Fruit fly (Drosophila melanogaster) whole organism, embryonic: ENCODE results near the gene CG15368.

ENCODE experiments used
- Adf1 ChIP-seq: fragments of 200-800 bp; sonication (Bioruptor generic); IDR thresholded peaks from 2 replicates; pipeline ENCODE4 v1.3.6; 2022; ENCODE audit warnings: missing biosample characterization, missing genetic modification characterization
- BEAF-32 ChIP-seq: fragments of 200-800 bp; sonication (Bioruptor generic); optimal IDR thresholded peaks from 3 replicates; lab custom pipeline; 2017; ENCODE audit warnings: missing biosample characterization, missing genetic modification characterization, mild to moderate bottlenecking, moderate library complexity, missing genetic modification reagents
- CG12659 ChIP-seq: fragments of 200-800 bp; sonication (Bioruptor generic); optimal IDR thresholded peaks from 3 replicates; lab custom pipeline; 2017; ENCODE audit warnings: mild to moderate bottlenecking, missing biosample characterization, missing genetic modification reagents, missing genetic modification characterization
- CG12744 ChIP-seq: fragments of 200-800 bp; sonication (Bioruptor generic); optimal IDR thresholded peaks from 2 replicates; lab custom pipeline; 2016; ENCODE audit warnings: missing biosample characterization, missing genetic modification characterization
- CG14710 ChIP-seq: fragments of 200-800 bp; sonication (Bioruptor generic); optimal IDR thresholded peaks from 3 replicates; lab custom pipeline; 2019; ENCODE audit warnings: missing biosample characterization, mild to moderate bottlenecking, missing genetic modification characterization, moderate library complexity
- CG17359 ChIP-seq: fragments of 200-800 bp; sonication (Bioruptor generic); optimal IDR thresholded peaks from 3 replicates; lab custom pipeline; 2018; ENCODE audit warnings: missing biosample characterization, mild to moderate bottlenecking, missing genetic modification characterization, moderate library complexity
- CG2116 ChIP-seq: fragments of 200-800 bp; sonication (Bioruptor generic); optimal IDR thresholded peaks from 3 replicates; lab custom pipeline; 2018; ENCODE audit warnings: missing biosample characterization, mild to moderate bottlenecking, missing genetic modification characterization
- CG30020 ChIP-seq: fragments of 200-800 bp; optimal IDR thresholded peaks from 2 replicates; lab custom pipeline; 2019; ENCODE audit warnings: missing biosample characterization, mild to moderate bottlenecking, missing genetic modification characterization, moderate library complexity
- CG34422 ChIP-seq: fragments of 200-800 bp; sonication (Bioruptor generic); IDR thresholded peaks from 3 replicates; pipeline ENCODE4 v1.3.6; 2022; ENCODE audit warnings: missing biosample characterization, missing genetic modification characterization
- CG4360 ChIP-seq: fragments of 200-800 bp; sonication (Bioruptor generic); IDR thresholded peaks from 2 replicates; pipeline ENCODE4 v1.3.6; 2022; ENCODE audit warnings: missing biosample characterization, missing genetic modification characterization
- CG6683 ChIP-seq: fragments of 200-800 bp; sonication (Bioruptor generic); optimal IDR thresholded peaks from 2 replicates; lab custom pipeline; 2017; ENCODE audit warnings: missing biosample characterization, mild to moderate bottlenecking, missing genetic modification characterization, missing genetic modification reagents
- CG8478 ChIP-seq: fragments of >200 bp; optimal IDR thresholded peaks from 2 replicates; lab custom pipeline; 2018
- CG8944 ChIP-seq: fragments of 200-800 bp; sonication (Bioruptor generic); optimal IDR thresholded peaks from 3 replicates; lab custom pipeline; 2016; ENCODE audit warnings: missing biosample characterization, missing genetic modification characterization
- CG9797 ChIP-seq: fragments of 200-800 bp; sonication (Bioruptor generic); optimal IDR thresholded peaks from 3 replicates; lab custom pipeline; 2018; ENCODE audit warnings: missing biosample characterization, mild to moderate bottlenecking, missing genetic modification characterization
- CoRest ChIP-seq: fragments of 200-800 bp; sonication (Bioruptor generic); optimal IDR thresholded peaks from 3 replicates; lab custom pipeline; 2018; ENCODE audit warnings: missing biosample characterization, mild to moderate bottlenecking, missing genetic modification characterization, moderate library complexity
- Elba2 ChIP-seq: fragments of 200-800 bp; sonication (Bioruptor generic); optimal IDR thresholded peaks from 3 replicates; lab custom pipeline; 2016; ENCODE audit warnings: missing biosample characterization, missing genetic modification characterization
- Ets97D ChIP-seq: fragments of 200-800 bp; sonication (Bioruptor generic); optimal IDR thresholded peaks from 3 replicates; lab custom pipeline; 2016; ENCODE audit warnings: missing biosample characterization, missing genetic modification characterization
- Lhr ChIP-seq: fragments of 200-800 bp; sonication (Bioruptor generic); optimal IDR thresholded peaks from 3 replicates; lab custom pipeline; 2017; ENCODE audit warnings: mild to moderate bottlenecking, missing biosample characterization, missing genetic modification reagents, missing genetic modification characterization
- MBD-R2 ChIP-seq: fragments of 200-800 bp; sonication (Bioruptor generic); IDR thresholded peaks from 2 replicates; pipeline ENCODE4 v1.3.6; 2022; ENCODE audit warnings: missing biosample characterization, missing genetic modification characterization
- Med ChIP-seq: fragments of 200-800 bp; sonication (Bioruptor generic); peaks from one replicate; lab custom pipeline; 2016; ENCODE audit warnings: missing biosample characterization, missing genetic modification characterization, mild to moderate bottlenecking, inconsistent platforms, moderate library complexity
- Nf-YC ChIP-seq: fragments of 200-800 bp; optimal IDR thresholded peaks from 3 replicates; lab custom pipeline; 2019; ENCODE audit warnings: missing biosample characterization, mild to moderate bottlenecking, missing genetic modification characterization, moderate library complexity
- Pdp1 ChIP-seq, 2 experiments: fragments of 200-800 bp; sonication (Bioruptor generic); optimal IDR thresholded peaks; 3 replicates each; lab custom pipeline; 2016; ENCODE audit warnings: missing biosample characterization in 2 of 2, missing genetic modification characterization in 2 of 2, mild to moderate bottlenecking in 1 of 2, moderate library complexity in 1 of 2
- Scr ChIP-seq: fragments of 200-800 bp; sonication (Bioruptor generic); IDR thresholded peaks from 2 replicates; pipeline ENCODE4 v1.3.6; 2022; ENCODE audit warnings: missing biosample characterization, missing genetic modification characterization; ENCODE audit not compliant: partially characterized antibody
- Sry-δ ChIP-seq: fragments of 200-800 bp; sonication (Bioruptor generic); optimal IDR thresholded peaks from 2 replicates; lab custom pipeline; 2016; ENCODE audit warnings: missing biosample characterization, missing genetic modification characterization
- Tbp ChIP-seq: fragments of >200 bp; optimal IDR thresholded peaks from 2 replicates; lab custom pipeline; 2018; ENCODE audit warnings: missing biosample characterization, missing genetic modification characterization
- crol ChIP-seq: fragments of 200-800 bp; sonication (Bioruptor generic); IDR thresholded peaks from 2 replicates; pipeline ENCODE4 v1.3.6; 2022; ENCODE audit warnings: missing biosample characterization, missing genetic modification characterization
- ems ChIP-seq: fragments of 200-800 bp; sonication (Bioruptor generic); optimal IDR thresholded peaks from 3 replicates; lab custom pipeline; 2016; ENCODE audit warnings: missing biosample characterization, missing genetic modification characterization
- gfzf ChIP-seq: fragments of 200-800 bp; sonication (Bioruptor generic); optimal IDR thresholded peaks from 2 replicates; lab custom pipeline; 2016; ENCODE audit warnings: missing biosample characterization, mild to moderate bottlenecking, missing genetic modification characterization, moderate library complexity
- nerfin-1 ChIP-seq: fragments of 200-800 bp; sonication (Bioruptor generic); optimal IDR thresholded peaks from 3 replicates; lab custom pipeline; 2019; ENCODE audit warnings: missing biosample characterization, mild to moderate bottlenecking, missing genetic modification characterization, moderate library complexity
- nmo ChIP-seq: fragments of 200-800 bp; sonication (Bioruptor generic); optimal IDR thresholded peaks from 2 replicates; lab custom pipeline; 2018; ENCODE audit warnings: missing biosample characterization, mild to moderate bottlenecking, missing genetic modification characterization, moderate library complexity
- pzg ChIP-seq: fragments of 200-800 bp; sonication (Bioruptor generic); optimal IDR thresholded peaks from 3 replicates; lab custom pipeline; 2018; ENCODE audit warnings: missing biosample characterization, mild to moderate bottlenecking, missing genetic modification characterization, moderate library complexity
- rib ChIP-seq: fragments of 200-800 bp; sonication (Bioruptor generic); IDR thresholded peaks from 2 replicates; pipeline ENCODE4 v1.3.6; 2022; ENCODE audit warnings: missing biosample characterization, missing genetic modification characterization
- sc ChIP-seq, 3 experiments: fragments of >200 bp in 2 of 3; fragments of 200-800 bp in 1 of 3; sonication (Bioruptor generic) in 1 of 3; optimal IDR thresholded peaks; 2 replicates in 2 of 3; 3 replicates in 1 of 3; lab custom pipeline; 2017; ENCODE audit warnings: mild to moderate bottlenecking in 1 of 3, missing biosample characterization in 1 of 3, missing genetic modification characterization in 1 of 3, missing genetic modification reagents in 1 of 3
- sd ChIP-seq: fragments of 200-800 bp; sonication (Bioruptor generic); optimal IDR thresholded peaks from 3 replicates; lab custom pipeline; 2018; ENCODE audit warnings: missing biosample characterization, mild to moderate bottlenecking, missing genetic modification characterization, moderate library complexity
- sens ChIP-seq: fragments of 200-800 bp; sonication (Bioruptor generic); peaks from one replicate; lab custom pipeline; 2016; ENCODE audit warnings: missing biosample characterization, missing genetic modification characterization
- sna ChIP-seq: fragments of 200-800 bp; sonication (Bioruptor generic); IDR thresholded peaks from 2 replicates; pipeline ENCODE4 v1.3.6; 2022; ENCODE audit warnings: missing biosample characterization, missing genetic modification characterization; ENCODE audit not compliant: partially characterized antibody
- sqz ChIP-seq: fragments of 200-800 bp; sonication (Bioruptor generic); optimal IDR thresholded peaks from 3 replicates; lab custom pipeline; 2018; ENCODE audit warnings: missing biosample characterization, mild to moderate bottlenecking, missing genetic modification characterization
- sug ChIP-seq: fragments of 200-800 bp; optimal IDR thresholded peaks from 2 replicates; lab custom pipeline; 2019; ENCODE audit warnings: missing biosample characterization, mild to moderate bottlenecking, missing genetic modification characterization, moderate library complexity
- trem ChIP-seq: fragments of 200-800 bp; optimal IDR thresholded peaks from 3 replicates; lab custom pipeline; 2019; ENCODE audit warnings: missing biosample characterization, mild to moderate bottlenecking, missing genetic modification characterization, moderate library complexity

CG15368 gene

dm6 chrX:9247171-9247783 lies 31.7 kb downstream of the CG15368 start, which contains the start of the genes amx and Dsor1 (continued):
- TF ChIP-seq nerfin-1 (tag; lab: Kevin White, UChicago) (peak; percentile 36), CG30020 (peak; percentile 7), MBD-R2 (GFP tag; lab: Robert Waterston, UW) (peak; percentile 57; the same call in 1 of the 2 replicates), Ets97D (GFP tag; lab: Kevin White, UChicago) (peak; percentile 26), nmo (peak; percentile 20), Scr (GFP tag; lab: Robert Waterston, UW) (peak; percentile 33; the same call in 1 of the 2 replicates), pzg (GFP tag; lab: Kevin White, UChicago) (peak; percentile 47), CG9797 (GFP tag; lab: Kevin White, UChicago) (peak; percentile 77), Pdp1 (GFP tag; optimal IDR thresholded peaks at IDR 0.05; lab: Kevin White, UChicago) (peak in 1 of 2 experiments; percentile 3), Elba2 (GFP tag; lab: Kevin White, UChicago) (peak; percentile 7), trem (tag; lab: Kevin White, UChicago) (peak; percentile 50), Lhr (peak; percentile 24), crol (GFP tag; lab: Robert Waterston, UW) (peak; percentile 99), sna (GFP tag; lab: Robert Waterston, UW) (no peak), CG8944 (GFP tag; lab: Kevin White, UChicago) (no peak), sens (GFP tag; lab: Kevin White, UChicago) (peak; percentile 72), CG6683 (GFP tag; lab: Kevin White, UChicago) (no peak), CG14710 (tag; lab: Kevin White, UChicago) (peak; percentile 30), CG2116 (peak; percentile 31), gfzf (GFP tag; lab: Kevin White, UChicago) (peak; percentile 87), Med (GFP tag; lab: Kevin White, UChicago) (peak; percentile 57), CoRest (peak; percentile 53), CG34422 (GFP tag; lab: Robert Waterston, UW) (peak; percentile 71; the same call in 2 of the 3 replicates), BEAF-32 (GFP tag; lab: Kevin White, UChicago) (peak; percentile 39), CG17359 (tag; lab: Kevin White, UChicago) (no peak), CG8478 (lab: Kevin White, UChicago) (no peak), rib (GFP tag; lab: Robert Waterston, UW) (0 out of 2 replicates have a peak, but pooled peaks have one; percentile 41), sug (tag; lab: Kevin White, UChicago) (peak; percentile 5), Sry-δ (peak; percentile 26), Adf1 (GFP tag; lab: Robert Waterston, UW) (peak; percentile 23; the same call in 1 of the 2 replicates), ems (GFP tag; lab: Kevin White, UChicago) (no peak), sc (optimal IDR thresholded peaks at IDR 0.05; lab: Kevin White, UChicago) (no peak), sc (GFP tag; optimal IDR thresholded peaks at IDR 0.05; lab: Kevin White, UChicago) (no peak), Tbp (peak; percentile 23), sqz (GFP tag; lab: Kevin White, UChicago) (peak; percentile 30), CG12744 (GFP tag; lab: Kevin White, UChicago) (no peak), CG4360 (peak; percentile 34; the same call in 1 of the 2 replicates), Nf-YC (tag; lab: Kevin White, UChicago) (peak; percentile 14), CG12659 (GFP tag; lab: Kevin White, UChicago) (peak; percentile 33), sd (tag; lab: Kevin White, UChicago) (peak; percentile 21)
